Worm (Caenorhabditis elegans) whole organism, late embryonic: ENCODE results near the gene F53F8.5.
A peak's percentile ranks its signal among the peaks of the same experiment; 100 is the strongest.

Experiments
- C08G9.2 ChIP-seq: sonication (generic microtip); optimal IDR thresholded peaks from 2 replicates; lab custom pipeline; 2016; ENCODE audit warnings: mild to moderate bottlenecking, missing genetic modification characterization, moderate library complexity, missing compliant biosample characterization
- C38D4.7 ChIP-seq: fragments of 200-800 bp; sonication (Bioruptor generic); optimal IDR thresholded peaks from 2 replicates; lab custom pipeline; 2018; ENCODE audit warnings: mild to moderate bottlenecking, missing genetic modification characterization, moderate library complexity, missing compliant biosample characterization
- K02D7.2 ChIP-seq: sonication (generic microtip); optimal IDR thresholded peaks from 2 replicates; lab custom pipeline; 2017; ENCODE audit warnings: mild to moderate bottlenecking, missing genetic modification characterization, missing compliant biosample characterization
- Y22D7AL.16 ChIP-seq: sonication (generic microtip); optimal IDR thresholded peaks from 2 replicates; lab custom pipeline; 2016; ENCODE audit warnings: missing genetic modification characterization, missing compliant biosample characterization
- ceh-18 ChIP-seq: sonication (generic microtip); optimal IDR thresholded peaks from 2 replicates; lab custom pipeline; 2016; ENCODE audit warnings: missing genetic modification characterization, missing compliant biosample characterization
- ceh-22 ChIP-seq: sonication (generic microtip); optimal IDR thresholded peaks from 2 replicates; lab custom pipeline; 2017; ENCODE audit warnings: missing biosample characterization, missing genetic modification characterization
- ceh-30 ChIP-seq: fragments of 150-350 bp; optimal IDR thresholded peaks from 2 replicates; lab custom pipeline; 2014; ENCODE audit warnings: missing biosample characterization, missing genetic modification characterization
- ceh-31 ChIP-seq: sonication (generic microtip); optimal IDR thresholded peaks from 2 replicates; lab custom pipeline; 2016; ENCODE audit warnings: missing genetic modification characterization, missing compliant biosample characterization
- ceh-34 ChIP-seq: sonication (generic microtip); optimal IDR thresholded peaks from 2 replicates; lab custom pipeline; 2016; ENCODE audit warnings: mild to moderate bottlenecking, missing genetic modification characterization, missing compliant biosample characterization
- ceh-45 ChIP-seq: fragments of 200-800 bp; sonication (Bioruptor generic); IDR thresholded peaks from 2 replicates; pipeline ENCODE4 v1.3.6; 2022; ENCODE audit warnings: missing genetic modification reagents, missing genetic modification characterization, missing compliant biosample characterization
- ceh-6 ChIP-seq: fragments of 200-800 bp; sonication (Bioruptor generic); optimal IDR thresholded peaks from 2 replicates; lab custom pipeline; 2018; ENCODE audit warnings: mild to moderate bottlenecking, missing genetic modification characterization, missing compliant biosample characterization
- ceh-9 ChIP-seq: sonication (generic microtip); optimal IDR thresholded peaks from 2 replicates; lab custom pipeline; 2016; ENCODE audit warnings: mild to moderate bottlenecking, missing genetic modification characterization, inconsistent platforms, missing compliant biosample characterization
- elt-2 ChIP-seq: sonication (generic microtip); optimal IDR thresholded peaks from 2 replicates; lab custom pipeline; 2016; ENCODE audit warnings: missing genetic modification reagents, missing genetic modification characterization, missing compliant biosample characterization
- eyg-1 ChIP-seq: sonication (generic microtip); optimal IDR thresholded peaks from 2 replicates; lab custom pipeline; 2016; ENCODE audit warnings: missing genotype, missing genetic modification characterization, missing compliant biosample characterization
- fkh-10 ChIP-seq: fragments of 150-350 bp; optimal IDR thresholded peaks from 2 replicates; lab custom pipeline; 2014; ENCODE audit warnings: missing biosample characterization, missing genetic modification reagents, missing genetic modification characterization
- fkh-6 ChIP-seq: sonication (generic microtip); optimal IDR thresholded peaks from 2 replicates; lab custom pipeline; 2016; ENCODE audit warnings: missing genetic modification characterization, missing compliant biosample characterization
- gmeb-2 ChIP-seq: sonication (generic microtip); optimal IDR thresholded peaks from 2 replicates; lab custom pipeline; 2016; ENCODE audit warnings: missing genetic modification characterization, inconsistent platforms, missing compliant biosample characterization
- hlh-13 ChIP-seq: fragments of 200-800 bp; sonication (Bioruptor generic); optimal IDR thresholded peaks from 2 replicates; lab custom pipeline; 2018; ENCODE audit warnings: mild to moderate bottlenecking, missing genetic modification characterization, missing compliant biosample characterization
- hlh-15 ChIP-seq: sonication (generic microtip); optimal IDR thresholded peaks from 2 replicates; lab custom pipeline; 2016; ENCODE audit warnings: missing genetic modification characterization, missing compliant biosample characterization
- hlh-30 ChIP-seq: sonication (generic microtip); optimal IDR thresholded peaks from 2 replicates; lab custom pipeline; 2017; ENCODE audit warnings: antibody characterized with exemption, missing genetic modification characterization, missing compliant biosample characterization; ENCODE audit not compliant: insufficient read depth
- hlh-6 ChIP-seq: sonication (generic microtip); optimal IDR thresholded peaks from 2 replicates; lab custom pipeline; 2016; ENCODE audit warnings: missing genotype, missing genetic modification characterization, missing compliant biosample characterization
- hlh-8 ChIP-seq: sonication (generic microtip); optimal IDR thresholded peaks from 2 replicates; lab custom pipeline; 2016; ENCODE audit warnings: missing genotype, missing genetic modification characterization, missing compliant biosample characterization
- lim-6 ChIP-seq: sonication (generic microtip); optimal IDR thresholded peaks from 2 replicates; lab custom pipeline; 2016; ENCODE audit warnings: missing genetic modification characterization, missing compliant biosample characterization
- lin-11 ChIP-seq: fragments of 200-800 bp; sonication (Bioruptor generic); optimal IDR thresholded peaks from 2 replicates; lab custom pipeline; 2018; ENCODE audit warnings: mild to moderate bottlenecking, missing genetic modification characterization, missing compliant biosample characterization
- madf-2 ChIP-seq: sonication (generic microtip); optimal IDR thresholded peaks from 2 replicates; lab custom pipeline; 2017; ENCODE audit warnings: missing genetic modification characterization, missing compliant biosample characterization
- nfya-1 ChIP-seq: sonication (generic microtip); optimal IDR thresholded peaks from 2 replicates; lab custom pipeline; 2017; ENCODE audit warnings: missing genetic modification characterization, mild to moderate bottlenecking, missing compliant biosample characterization, antibody characterized with exemption, moderate library complexity
- nhr-11 ChIP-seq: fragments of 150-350 bp; optimal IDR thresholded peaks from 2 replicates; lab custom pipeline; 2014; ENCODE audit warnings: missing biosample characterization, missing genetic modification characterization
- nhr-232 ChIP-seq: sonication (generic microtip); optimal IDR thresholded peaks from 2 replicates; lab custom pipeline; 2016; ENCODE audit warnings: missing genetic modification characterization, missing compliant biosample characterization
- odd-2 ChIP-seq: sonication (generic microtip); optimal IDR thresholded peaks from 2 replicates; lab custom pipeline; 2017; ENCODE audit warnings: antibody characterized with exemption, mild to moderate bottlenecking, missing genetic modification characterization, missing compliant biosample characterization
- pat-9 ChIP-seq: fragments of 200-800 bp; sonication (Bioruptor generic); optimal IDR thresholded peaks from 2 replicates; lab custom pipeline; 2018; ENCODE audit warnings: mild to moderate bottlenecking, missing genetic modification characterization, moderate library complexity, missing compliant biosample characterization
- pha-2 ChIP-seq: sonication (generic microtip); optimal IDR thresholded peaks from 2 replicates; lab custom pipeline; 2017; ENCODE audit warnings: mild to moderate bottlenecking, missing genetic modification characterization, missing compliant biosample characterization
- pros-1 ChIP-seq: fragments of 150-350 bp; optimal IDR thresholded peaks from 2 replicates; lab custom pipeline; 2014; ENCODE audit warnings: missing biosample characterization, missing genetic modification reagents, missing genetic modification characterization
- rnt-1 ChIP-seq: sonication (generic microtip); optimal IDR thresholded peaks from 2 replicates; lab custom pipeline; 2016; ENCODE audit warnings: missing genetic modification characterization, missing compliant biosample characterization
- sox-2 ChIP-seq: fragments of 200-800 bp; sonication (Bioruptor generic); IDR thresholded peaks from 2 replicates; pipeline ENCODE4 v1.3.6; 2022; ENCODE audit warnings: missing genetic modification reagents, missing genetic modification characterization, missing compliant biosample characterization
- syd-9 ChIP-seq: sonication (generic microtip); optimal IDR thresholded peaks from 2 replicates; lab custom pipeline; 2016; ENCODE audit warnings: mild to moderate bottlenecking, missing genetic modification characterization, moderate library complexity, missing compliant biosample characterization
- tbx-2 ChIP-seq: sonication (generic microtip); optimal IDR thresholded peaks from 2 replicates; lab custom pipeline; 2016; ENCODE audit warnings: missing genetic modification characterization, missing compliant biosample characterization
- unc-55 ChIP-seq: sonication (generic microtip); optimal IDR thresholded peaks from 2 replicates; lab custom pipeline; 2017; ENCODE audit warnings: missing biosample characterization, missing genetic modification reagents, missing genetic modification characterization
- zip-5 ChIP-seq: sonication (generic microtip); optimal IDR thresholded peaks from 2 replicates; lab custom pipeline; 2016; ENCODE audit warnings: missing genetic modification characterization, missing compliant biosample characterization
- ztf-16 ChIP-seq: sonication (generic microtip); optimal IDR thresholded peaks from 2 replicates; lab custom pipeline; 2017; ENCODE audit warnings: missing genetic modification characterization, missing compliant biosample characterization

The F53F8.5 gene

DNA sequence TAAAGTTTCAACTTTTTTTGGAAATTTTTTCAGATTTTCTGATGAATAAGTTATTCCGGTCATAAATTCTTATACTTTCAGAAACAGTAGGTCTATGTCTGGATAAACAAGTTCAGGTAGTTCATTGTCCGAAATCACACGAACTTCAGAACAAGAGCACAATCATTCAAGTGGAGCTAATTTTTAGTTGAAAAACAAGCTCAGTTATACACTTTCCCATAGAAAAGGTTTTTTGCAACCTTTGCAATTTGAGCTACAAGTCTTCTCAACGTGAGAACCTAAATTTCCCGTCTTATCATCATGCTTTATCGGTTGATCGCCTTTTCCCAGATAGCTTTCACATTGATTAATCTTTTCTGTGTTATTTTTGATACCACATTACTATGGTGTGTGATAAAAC is 27.9 kb upstream of the F53F8.5 start, which contains the start of gene srxa-1:
TSS of gene srxa-1 (plus strand) at position 301 of the 400 bp plus-strand sequence.
- TF ChIP-seq C38D4.7, result no peak
- no peak for TF ChIP-seq ceh-30 (tag; lab: Kevin White, UChicago)
- TF ChIP-seq pha-2 (tag; lab: Kevin White, UChicago), result no peak
- no peak for TF ChIP-seq fkh-10 (GFP tag; lab: Kevin White, UChicago)
- no peak for TF ChIP-seq ceh-22 (tag; lab: Kevin White, UChicago)
- no peak for TF ChIP-seq fkh-6 (tag; lab: Kevin White, UChicago)
- TF ChIP-seq elt-2 (tag; lab: Kevin White, UChicago), result no peak
- no peak for TF ChIP-seq ceh-45
- no peak for TF ChIP-seq pros-1
- TF ChIP-seq gmeb-2 (tag; lab: Kevin White, UChicago), result no peak
- TF ChIP-seq K02D7.2 (tag; lab: Kevin White, UChicago), result no peak
- TF ChIP-seq hlh-13 (GFP tag; lab: Kevin White, UChicago), result no peak
- TF ChIP-seq nhr-232 (tag; lab: Kevin White, UChicago), result no peak
- no peak for TF ChIP-seq lin-11
- no peak for TF ChIP-seq sox-2 (GFP tag; lab: Robert Waterston, UW)
- no peak for TF ChIP-seq ztf-16
- TF ChIP-seq, all 69 proteins: peak for 0

DNA sequence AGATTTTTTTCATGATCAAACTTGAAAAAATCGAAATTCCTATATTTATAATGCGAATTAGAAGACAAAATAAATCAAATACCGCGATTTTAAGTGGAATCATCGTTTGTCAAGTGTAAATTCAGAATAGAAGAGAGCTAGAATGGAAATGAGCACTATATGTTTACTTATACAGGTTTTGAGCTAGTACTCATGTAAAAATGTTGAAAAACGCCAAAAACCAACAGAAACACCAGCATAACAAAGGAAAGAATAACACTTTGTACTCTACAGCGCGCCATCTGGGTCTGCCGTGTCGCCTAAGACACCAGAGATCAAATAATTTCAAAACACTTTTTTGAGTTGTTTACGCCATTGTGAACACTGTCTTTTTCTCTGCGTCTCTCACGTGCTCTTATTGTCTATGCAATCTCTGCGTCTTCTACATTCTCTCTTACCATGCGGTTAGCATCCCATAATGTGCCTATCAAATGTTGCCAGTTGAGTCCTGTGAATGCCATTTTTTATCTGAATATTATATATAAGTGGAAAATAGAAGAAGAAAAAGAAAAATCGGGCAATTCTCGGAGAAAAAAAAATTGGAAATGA is 25.0 kb upstream of the F53F8.5 start, which contains the start of gene ipla-3:
TSS of gene ipla-3 (minus strand) at position 510 of the 588 bp plus-strand sequence.
- TF ChIP-seq elt-2 (tag; lab: Kevin White, UChicago) (peak; percentile 19), pha-2 (tag; lab: Kevin White, UChicago) (peak; percentile 71), tbx-2 (peak; percentile 23), ceh-9 (tag; lab: Kevin White, UChicago) (no peak), rnt-1 (tag; lab: Kevin White, UChicago) (peak; percentile 17), ceh-22 (tag; lab: Kevin White, UChicago) (no peak), ceh-34 (tag; lab: Kevin White, UChicago) (no peak), unc-55 (GFP tag; lab: Kevin White, UChicago) (peak; percentile 63), hlh-13 (GFP tag; lab: Kevin White, UChicago) (no peak), nfya-1 (tag; lab: Kevin White, UChicago) (peak; percentile 7), sox-2 (GFP tag; lab: Robert Waterston, UW) (peak; percentile 79)

DNA sequence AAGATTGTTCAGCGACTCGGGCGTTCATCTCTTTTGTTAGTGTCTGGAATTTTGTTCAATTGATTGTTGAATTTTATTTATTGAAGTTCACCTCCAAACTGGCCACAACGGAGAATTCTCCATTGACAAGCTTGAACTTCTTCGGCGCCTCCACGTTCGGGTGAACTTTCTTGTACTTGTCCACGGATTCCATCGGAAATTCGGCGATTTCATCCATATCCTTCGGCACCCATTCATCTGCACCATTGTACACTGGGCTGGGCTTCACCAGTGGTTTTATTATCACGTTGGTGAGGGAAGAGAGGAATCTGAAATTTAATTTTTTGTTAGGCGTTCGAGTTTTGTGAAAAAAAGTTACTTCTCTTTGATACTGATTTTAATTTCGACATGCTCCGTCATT is 23.6 kb upstream of the F53F8.5 start:
- TF ChIP-seq ceh-31 (tag; lab: Kevin White, UChicago) (no peak), nhr-232 (tag; lab: Kevin White, UChicago) (no peak), gmeb-2 (tag; lab: Kevin White, UChicago) (no peak), sox-2 (GFP tag; lab: Robert Waterston, UW) (no peak), zip-5 (tag; lab: Kevin White, UChicago) (no peak), hlh-15 (tag; lab: Kevin White, UChicago) (no peak), hlh-6 (tag; lab: Kevin White, UChicago) (no peak), eyg-1 (tag; lab: Kevin White, UChicago) (no peak), lim-6 (no peak), nhr-11 (tag; lab: Kevin White, UChicago) (no peak)

DNA sequence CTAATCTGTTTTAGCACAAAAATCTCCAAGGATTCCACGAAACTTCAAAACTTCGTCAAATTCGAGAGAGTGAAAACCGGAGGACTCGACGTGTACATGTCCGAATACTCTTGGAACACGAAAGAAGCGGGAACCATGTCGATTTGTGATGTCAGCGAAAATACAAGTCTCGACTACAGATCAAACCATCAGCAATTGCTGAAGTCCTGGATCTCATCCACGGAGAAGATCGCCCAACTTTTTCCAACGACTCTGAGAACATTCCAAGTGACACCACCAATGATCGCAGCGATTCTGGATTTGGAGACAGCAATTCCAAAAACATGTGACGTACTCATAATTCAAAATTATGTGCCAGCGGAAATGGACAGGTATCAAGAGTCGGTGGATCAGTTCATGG is 18.6 kb upstream of the F53F8.5 start:
- no peak for TF ChIP-seq nhr-232 (tag; lab: Kevin White, UChicago)
- no peak for TF ChIP-seq madf-2

DNA sequence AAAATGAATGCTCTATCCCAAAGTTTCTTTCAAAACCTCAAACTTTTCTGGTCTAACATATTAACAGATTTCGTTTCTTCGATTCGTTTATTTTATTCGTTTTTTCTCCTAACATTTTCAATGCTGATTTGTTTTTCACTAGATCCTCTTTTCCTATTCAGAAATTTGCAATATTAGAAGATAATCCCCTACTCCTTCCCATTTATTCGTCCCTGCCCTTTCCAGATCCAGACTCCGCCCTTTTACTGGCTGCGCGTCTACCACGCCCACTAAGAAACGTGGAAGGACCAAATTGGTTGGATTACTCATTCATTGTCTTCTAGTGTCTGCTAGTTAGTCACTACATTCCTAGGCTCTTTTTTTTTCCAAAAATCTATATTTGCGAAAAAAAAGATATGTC is 18.1 kb upstream of the F53F8.5 start, which contains the start of gene Y44A6C.2:
TSS of gene Y44A6C.2 (plus strand) at position 301 of the 400 bp plus-strand sequence.
- TF ChIP-seq ceh-18 (no peak), C38D4.7 (no peak), syd-9 (tag; lab: Kevin White, UChicago) (no peak), C08G9.2 (tag; lab: Kevin White, UChicago) (no peak), lin-11 (no peak), hlh-15 (tag; lab: Kevin White, UChicago) (no peak), nhr-11 (tag; lab: Kevin White, UChicago) (no peak), pat-9 (no peak), ceh-6 (GFP tag; lab: Kevin White, UChicago) (no peak), tbx-2 (no peak), odd-2 (tag; lab: Kevin White, UChicago) (no peak), Y22D7AL.16 (no peak), K02D7.2 (tag; lab: Kevin White, UChicago) (no peak), ceh-34 (tag; lab: Kevin White, UChicago) (no peak), hlh-8 (tag; lab: Kevin White, UChicago) (no peak), hlh-30 (tag; lab: Kevin White, UChicago) (no peak)
